Fruit fly (Drosophila melanogaster) whole organism, embryonic: Measurements from ENCODE around the gene CG7785.

Experiments used
- ATbp ChIP-seq: fragments of 200-800 bp; sonication (Bioruptor generic); optimal IDR thresholded peaks from 2 replicates; lab custom pipeline; 2017; ENCODE audit warnings: missing biosample characterization, mild to moderate bottlenecking, missing genetic modification characterization, missing genetic modification reagents
- CG10321 ChIP-seq: fragments of 200-800 bp; sonication (Bioruptor generic); IDR thresholded peaks from 2 replicates; pipeline ENCODE4 v1.3.6; 2022; ENCODE audit warnings: missing biosample characterization, missing genetic modification characterization
- CG10462 ChIP-seq: fragments of 200-800 bp; sonication (Bioruptor generic); optimal IDR thresholded peaks from 2 replicates; lab custom pipeline; 2016; ENCODE audit warnings: missing biosample characterization, missing genetic modification characterization
- CG10959 ChIP-seq: fragments of 200-800 bp; sonication (Bioruptor generic); IDR thresholded peaks from 2 replicates; pipeline ENCODE4 v1.3.6; 2022; ENCODE audit warnings: missing biosample characterization, missing genetic modification characterization
- CG11085 ChIP-seq: fragments of 200-800 bp; sonication (Bioruptor generic); IDR thresholded peaks from 2 replicates; pipeline ENCODE4 v1.3.6; 2022; ENCODE audit warnings: missing biosample characterization, missing genetic modification characterization
- CG11398 ChIP-seq: fragments of 200-800 bp; sonication (Bioruptor generic); optimal IDR thresholded peaks from 2 replicates; lab custom pipeline; 2016; ENCODE audit warnings: missing biosample characterization, missing genetic modification characterization
- CG12219 ChIP-seq: fragments of 200-800 bp; sonication (Bioruptor generic); optimal IDR thresholded peaks from 3 replicates; lab custom pipeline; 2018; ENCODE audit warnings: missing biosample characterization, mild to moderate bottlenecking, missing genetic modification characterization
- CG12769 ChIP-seq: fragments of 200-800 bp; sonication (Bioruptor generic); optimal IDR thresholded peaks from 2 replicates; lab custom pipeline; 2019; ENCODE audit warnings: missing biosample characterization, mild to moderate bottlenecking, missing genetic modification characterization, moderate library complexity
- CG13287 ChIP-seq: fragments of 200-800 bp; sonication (Bioruptor generic); IDR thresholded peaks from 2 replicates; pipeline ENCODE4 v1.3.6; 2022; ENCODE audit warnings: missing biosample characterization, missing genetic modification characterization; ENCODE audit not compliant: partially characterized antibody
- CG14710 ChIP-seq: fragments of 200-800 bp; sonication (Bioruptor generic); optimal IDR thresholded peaks from 3 replicates; lab custom pipeline; 2019; ENCODE audit warnings: missing biosample characterization, mild to moderate bottlenecking, missing genetic modification characterization, moderate library complexity
- CG17359 ChIP-seq: fragments of 200-800 bp; sonication (Bioruptor generic); optimal IDR thresholded peaks from 3 replicates; lab custom pipeline; 2018; ENCODE audit warnings: missing biosample characterization, mild to moderate bottlenecking, missing genetic modification characterization, moderate library complexity
- CG2712 ChIP-seq: fragments of 200-800 bp; optimal IDR thresholded peaks from 3 replicates; lab custom pipeline; 2019; ENCODE audit warnings: missing biosample characterization, mild to moderate bottlenecking, missing genetic modification characterization, moderate library complexity
- CG31388 ChIP-seq: fragments of 200-800 bp; sonication (Bioruptor generic); optimal IDR thresholded peaks from 2 replicates; lab custom pipeline; 2016; ENCODE audit warnings: missing biosample characterization, missing genetic modification characterization
- CG31441 ChIP-seq: fragments of 200-800 bp; sonication (Bioruptor generic); IDR thresholded peaks from 2 replicates; pipeline ENCODE4 v1.3.6; 2022; ENCODE audit warnings: missing biosample characterization, missing genetic modification characterization
- CG3726 ChIP-seq: fragments of 200-800 bp; sonication (Bioruptor generic); IDR thresholded peaks from 3 replicates; pipeline ENCODE4, ENCODE4 v1.3.6; 2022; ENCODE audit warnings: missing biosample characterization, missing genetic modification characterization
- CG3838 ChIP-seq: fragments of 200-800 bp; sonication (Bioruptor generic); optimal IDR thresholded peaks from 3 replicates; lab custom pipeline; 2016; ENCODE audit warnings: missing biosample characterization, missing genetic modification characterization
- CG3995 ChIP-seq: fragments of 200-800 bp; sonication (Bioruptor generic); optimal IDR thresholded peaks from 3 replicates; lab custom pipeline; 2016; ENCODE audit warnings: missing biosample characterization, missing genetic modification characterization
- CG6683 ChIP-seq: fragments of 200-800 bp; sonication (Bioruptor generic); optimal IDR thresholded peaks from 2 replicates; lab custom pipeline; 2017; ENCODE audit warnings: missing biosample characterization, mild to moderate bottlenecking, missing genetic modification characterization, missing genetic modification reagents
- CG6689 ChIP-seq: fragments of 200-800 bp; sonication (Bioruptor generic); IDR thresholded peaks from 2 replicates; pipeline ENCODE4 v1.3.6; 2022; ENCODE audit warnings: missing biosample characterization, missing genetic modification characterization
- CG6791 ChIP-seq: fragments of 200-800 bp; sonication (Bioruptor generic); IDR thresholded peaks from 3 replicates; pipeline ENCODE4 v1.3.6; 2022; ENCODE audit warnings: missing biosample characterization, missing genetic modification characterization; ENCODE audit not compliant: partially characterized antibody
- CG7372 ChIP-seq: fragments of 200-800 bp; sonication (Bioruptor generic); IDR thresholded peaks from 2 replicates; pipeline ENCODE4 v1.3.6; 2022; ENCODE audit warnings: missing biosample characterization, missing genetic modification characterization
- CG7745 ChIP-seq: fragments of 200-800 bp; sonication (Bioruptor generic); optimal IDR thresholded peaks from 2 replicates; lab custom pipeline; 2018; ENCODE audit warnings: missing biosample characterization, mild to moderate bottlenecking, missing genetic modification characterization, moderate library complexity
- CG8944 ChIP-seq: fragments of 200-800 bp; sonication (Bioruptor generic); optimal IDR thresholded peaks from 3 replicates; lab custom pipeline; 2016; ENCODE audit warnings: missing biosample characterization, missing genetic modification characterization
- CG9215 ChIP-seq: fragments of 200-800 bp; sonication (Bioruptor generic); IDR thresholded peaks from 2 replicates; pipeline ENCODE4 v1.3.6; 2022; ENCODE audit warnings: missing biosample characterization, missing genetic modification characterization
- Dll ChIP-seq: fragments of 200-800 bp; sonication (Bioruptor generic); IDR thresholded peaks from 4 replicates; pipeline ENCODE4 v1.3.6; 2022; ENCODE audit warnings: missing biosample characterization, missing genetic modification characterization; ENCODE audit not compliant: partially characterized antibody
- Doc2 ChIP-seq: fragments of 200-800 bp; sonication (Bioruptor generic); IDR thresholded peaks from 2 replicates; pipeline ENCODE4 v1.3.6; 2022; ENCODE audit warnings: missing biosample characterization, missing genetic modification characterization
- Hmx ChIP-seq: fragments of 200-800 bp; sonication (Bioruptor generic); optimal IDR thresholded peaks from 2 replicates; lab custom pipeline; 2016; ENCODE audit warnings: missing biosample characterization, missing genetic modification characterization
- Hr39 ChIP-seq: fragments of >200 bp; optimal IDR thresholded peaks from 2 replicates; lab custom pipeline; 2017
- NK7.1 ChIP-seq: fragments of 200-800 bp; sonication (Bioruptor generic); optimal IDR thresholded peaks from 3 replicates; lab custom pipeline; 2016; ENCODE audit warnings: missing biosample characterization, missing genetic modification characterization
- Nf-YB ChIP-seq: fragments of 200-800 bp; sonication (Bioruptor generic); optimal IDR thresholded peaks from 3 replicates; lab custom pipeline; 2019; ENCODE audit warnings: missing biosample characterization, mild to moderate bottlenecking, missing genetic modification characterization, moderate library complexity
- Ravus ChIP-seq: fragments of 200-800 bp; sonication (Bioruptor generic); IDR thresholded peaks from 2 replicates; pipeline ENCODE4 v1.3.6; 2022; ENCODE audit warnings: missing biosample characterization, missing genetic modification characterization
- Scr ChIP-seq: fragments of 200-800 bp; sonication (Bioruptor generic); IDR thresholded peaks from 2 replicates; pipeline ENCODE4 v1.3.6; 2022; ENCODE audit warnings: missing biosample characterization, missing genetic modification characterization; ENCODE audit not compliant: partially characterized antibody
- Sry-δ ChIP-seq: fragments of 200-800 bp; sonication (Bioruptor generic); optimal IDR thresholded peaks from 2 replicates; lab custom pipeline; 2016; ENCODE audit warnings: missing biosample characterization, missing genetic modification characterization
- abd-A ChIP-seq: fragments of 200-800 bp; sonication (Bioruptor generic); optimal IDR thresholded peaks from 3 replicates; lab custom pipeline; 2019; ENCODE audit warnings: missing biosample characterization, mild to moderate bottlenecking, missing genetic modification characterization, moderate library complexity
- ato ChIP-seq: fragments of 200-800 bp; sonication (Bioruptor generic); IDR thresholded peaks from 2 replicates; pipeline ENCODE4 v1.3.6; 2022; ENCODE audit warnings: missing biosample characterization, missing genetic modification characterization; ENCODE audit not compliant: partially characterized antibody
- bowl ChIP-seq: fragments of 200-800 bp; sonication (Bioruptor generic); IDR thresholded peaks from 2 replicates; pipeline ENCODE4 v1.3.6; 2022; ENCODE audit warnings: missing biosample characterization, missing genetic modification characterization
- dan ChIP-seq: fragments of 200-800 bp; sonication (Bioruptor generic); IDR thresholded peaks from 2 replicates; pipeline ENCODE4 v1.3.6; 2022; ENCODE audit warnings: missing biosample characterization, missing genetic modification characterization
- dmrt99B ChIP-seq: fragments of 200-800 bp; sonication (Bioruptor generic); optimal IDR thresholded peaks from 2 replicates; lab custom pipeline; 2018; ENCODE audit warnings: missing biosample characterization, mild to moderate bottlenecking, missing genetic modification characterization, moderate library complexity
- gcm2 ChIP-seq: fragments of 200-800 bp; sonication (Bioruptor generic); optimal IDR thresholded peaks from 2 replicates; lab custom pipeline; 2016; ENCODE audit warnings: missing biosample characterization, missing genetic modification characterization
- gfzf ChIP-seq: fragments of 200-800 bp; sonication (Bioruptor generic); optimal IDR thresholded peaks from 2 replicates; lab custom pipeline; 2016; ENCODE audit warnings: missing biosample characterization, mild to moderate bottlenecking, missing genetic modification characterization, moderate library complexity
- gro ChIP-seq: fragments of 200-800 bp; sonication (Bioruptor generic); optimal IDR thresholded peaks from 2 replicates; lab custom pipeline; 2016; ENCODE audit warnings: missing biosample characterization, missing genetic modification characterization
- gsb-n ChIP-seq: fragments of 200-800 bp; sonication (Bioruptor generic); optimal IDR thresholded peaks from 3 replicates; lab custom pipeline; 2018; ENCODE audit warnings: missing biosample characterization, mild to moderate bottlenecking, missing genetic modification characterization
- gt ChIP-seq: fragments of 200-800 bp; sonication (Bioruptor generic); IDR thresholded peaks from 2 replicates; pipeline ENCODE4 v1.3.6; 2022; ENCODE audit warnings: missing biosample characterization, missing genetic modification characterization
- onecut ChIP-seq: fragments of 200-800 bp; sonication (Bioruptor generic); IDR thresholded peaks from 2 replicates; pipeline ENCODE4 v1.3.6; 2022; ENCODE audit warnings: missing biosample characterization, missing genetic modification characterization
- phol ChIP-seq: fragments of 200-800 bp; sonication (Bioruptor generic); optimal IDR thresholded peaks from 3 replicates; lab custom pipeline; 2018; ENCODE audit warnings: missing biosample characterization, mild to moderate bottlenecking, missing genetic modification characterization, moderate library complexity
- pros ChIP-seq: fragments of 200-800 bp; sonication (Bioruptor generic); optimal IDR thresholded peaks from 3 replicates; lab custom pipeline; 2019; ENCODE audit warnings: missing biosample characterization, mild to moderate bottlenecking, missing genetic modification characterization, moderate library complexity
- sqz ChIP-seq: fragments of 200-800 bp; sonication (Bioruptor generic); optimal IDR thresholded peaks from 3 replicates; lab custom pipeline; 2018; ENCODE audit warnings: missing biosample characterization, mild to moderate bottlenecking, missing genetic modification characterization
- tio ChIP-seq: fragments of 200-800 bp; sonication (Bioruptor generic); optimal IDR thresholded peaks from 2 replicates; lab custom pipeline; 2017; ENCODE audit warnings: missing biosample characterization, missing genetic modification characterization, inconsistent platforms
- tup ChIP-seq: fragments of 200-800 bp; sonication (Bioruptor generic); optimal IDR thresholded peaks from 2 replicates; lab custom pipeline; 2016; ENCODE audit warnings: missing biosample characterization, mild to moderate bottlenecking, missing genetic modification characterization, moderate library complexity
- vnd ChIP-seq: fragments of 200-800 bp; sonication (Bioruptor generic); IDR thresholded peaks from 3 replicates; pipeline ENCODE4 v1.3.6; 2022; ENCODE audit warnings: missing biosample characterization, missing genetic modification characterization; ENCODE audit not compliant: partially characterized antibody

The CG7785 gene

dm6 chr3R:18049272-18050015 lies 28.0 kb downstream of the CG7785 start (continued):
- TF ChIP-seq CG7372 (GFP tag; lab: Robert Waterston, UW) (peak; percentile 34; the same call in 1 of the 2 replicates), gcm2 (GFP tag; lab: Kevin White, UChicago) (peak; percentile 9), vnd (no peak), CG8944 (GFP tag; lab: Kevin White, UChicago) (no peak), CG14710 (tag; lab: Kevin White, UChicago) (peak; percentile 65), CG31441 (peak; percentile 82), CG9215 (GFP tag; lab: Robert Waterston, UW) (0 out of 2 replicates have a peak, but pooled peaks have one; percentile 15), CG12769 (no peak), CG12219 (GFP tag; lab: Kevin White, UChicago) (peak; percentile 29), gt (no peak), CG3838 (no peak), CG31388 (GFP tag; lab: Kevin White, UChicago) (no peak), bowl (no peak), CG6791 (no peak), CG11085 (GFP tag; lab: Robert Waterston, UW) (no peak; the same call in 1 of the 2 replicates), gfzf (no peak), dan (GFP tag; lab: Robert Waterston, UW) (no peak), dmrt99B (peak; percentile 82), CG17359 (tag; lab: Kevin White, UChicago) (peak; percentile 78), CG10959 (GFP tag; lab: Robert Waterston, UW) (peak; percentile 47; the same call in 1 of the 2 replicates), pros (GFP tag; lab: Kevin White, UChicago) (no peak), phol (tag; lab: Kevin White, UChicago) (peak; percentile 86), CG10462 (GFP tag; lab: Kevin White, UChicago) (peak; percentile 61), CG2712 (tag; lab: Kevin White, UChicago) (peak; percentile 87), CG6689 (GFP tag; lab: Robert Waterston, UW) (peak; percentile 59), Nf-YB (GFP tag; lab: Kevin White, UChicago) (peak; percentile 59), Hmx (GFP tag; lab: Kevin White, UChicago) (no peak), CG10321 (GFP tag; lab: Robert Waterston, UW) (no peak), NK7.1 (GFP tag; lab: Kevin White, UChicago) (no peak), tup (GFP tag; lab: Kevin White, UChicago) (no peak), Ravus (GFP tag; lab: Robert Waterston, UW) (no peak), Hr39 (lab: Kevin White, UChicago) (no peak), onecut (no peak), gro (GFP tag; lab: Kevin White, UChicago) (no peak), CG3726 (GFP tag; lab: Robert Waterston, UW) (no peak), Doc2 (GFP tag; lab: Robert Waterston, UW) (no peak), CG11398 (GFP tag; lab: Kevin White, UChicago) (peak; percentile 7), CG6683 (GFP tag; lab: Kevin White, UChicago) (no peak), Sry-δ (GFP tag; lab: Kevin White, UChicago) (no peak), CG7745 (tag; lab: Kevin White, UChicago) (peak; percentile 77), Scr (GFP tag; lab: Robert Waterston, UW) (0 out of 2 replicates have a peak, but pooled peaks have one; percentile 10), Dll (GFP tag; lab: Robert Waterston, UW) (no peak), ato (GFP tag; lab: Robert Waterston, UW) (no peak), sqz (GFP tag; lab: Kevin White, UChicago) (no peak), gsb-n (tag; lab: Kevin White, UChicago) (peak; percentile 56), tio (GFP tag; lab: Kevin White, UChicago) (peak; percentile 85), CG13287 (GFP tag; lab: Robert Waterston, UW) (no peak), abd-A (tag; lab: Kevin White, UChicago) (no peak), ATbp (GFP tag; lab: Kevin White, UChicago) (peak; percentile 61), CG3995 (no peak)
